Worm (Caenorhabditis elegans) whole organism, L1 larva: ENCODE data around the gene C50B6.3.

Experiments
- C04F5.9 ChIP-seq: sonication (generic microtip); optimal IDR thresholded peaks from 2 replicates; lab custom pipeline; 2016; ENCODE audit warnings: missing genetic modification characterization, missing compliant biosample characterization
- C16A3.4 ChIP-seq: fragments of 150-350 bp; optimal IDR thresholded peaks from 2 replicates; lab custom pipeline; 2014; ENCODE audit warnings: missing biosample characterization, missing genetic modification characterization
- C34B4.2 ChIP-seq: sonication (generic microtip); optimal IDR thresholded peaks from 2 replicates; lab custom pipeline; 2017; ENCODE audit warnings: mild to moderate bottlenecking, missing genetic modification characterization, missing compliant biosample characterization
- F16B12.6 ChIP-seq: fragments of 150-350 bp; optimal IDR thresholded peaks from 2 replicates; lab custom pipeline; 2014; ENCODE audit warnings: missing biosample characterization, missing genetic modification characterization
- aha-1 ChIP-seq: fragments of 150-350 bp; optimal IDR thresholded peaks from 2 replicates; lab custom pipeline; 2014; ENCODE audit warnings: missing biosample characterization, missing genetic modification characterization
- blmp-1 ChIP-seq: fragments of 150-350 bp; optimal IDR thresholded peaks from 2 replicates; lab custom pipeline; 2014; ENCODE audit warnings: missing biosample characterization, missing genetic modification characterization
- ceh-8 ChIP-seq: fragments of 200-800 bp; sonication (Bioruptor generic); optimal IDR thresholded peaks from 2 replicates; lab custom pipeline; 2018; ENCODE audit warnings: mild to moderate bottlenecking, missing genetic modification characterization, moderate library complexity, missing compliant biosample characterization
- ceh-88 ChIP-seq: fragments of 200-800 bp; sonication (Bioruptor generic); IDR thresholded peaks from 2 replicates; pipeline ENCODE4 v1.3.6; 2022; ENCODE audit warnings: missing genetic modification characterization, missing compliant biosample characterization
- ceh-90 ChIP-seq: sonication (generic microtip); optimal IDR thresholded peaks from 2 replicates; lab custom pipeline; 2016; ENCODE audit warnings: missing genetic modification characterization, missing compliant biosample characterization
- ces-1 ChIP-seq: fragments of 150-350 bp; optimal IDR thresholded peaks from 2 replicates; lab custom pipeline; 2014; ENCODE audit warnings: missing biosample characterization, missing genetic modification reagents, missing genetic modification characterization
- dpl-1 ChIP-seq, 3 experiments: fragments of 150-350 bp in 2 of 3; sonication (generic microtip) in 1 of 3; optimal IDR thresholded peaks; 2 replicates each; lab custom pipeline; 2014 to 2017; ENCODE audit warnings: missing biosample characterization in 3 of 3, missing genetic modification characterization in 3 of 3, missing genetic modification reagents in 3 of 3
- efl-1 ChIP-seq, 4 experiments: fragments of 150-350 bp; optimal IDR thresholded peaks in 3 of 4; peaks in 1 of 4; 1 replicate in 1 of 4; 2 replicates in 3 of 4; lab custom pipeline; 2014; ENCODE audit warnings: missing biosample characterization in 2 of 4, missing genetic modification characterization in 2 of 4, missing genetic modification reagents in 2 of 4
- efl-3 ChIP-seq: fragments of 200-800 bp; sonication (Bioruptor generic); optimal IDR thresholded peaks from 2 replicates; lab custom pipeline; 2018; ENCODE audit warnings: mild to moderate bottlenecking, missing genetic modification characterization, missing compliant biosample characterization
- egl-27 ChIP-seq, 2 experiments: fragments of 150-350 bp in 1 of 2; sonication (generic microtip); optimal IDR thresholded peaks; 3 replicates each; lab custom pipeline; 2017 to 2018; ENCODE audit warnings: missing biosample characterization in 2 of 2, missing genetic modification characterization in 2 of 2, missing genetic modification reagents in 2 of 2
- elt-2 ChIP-seq: sonication (generic microtip); optimal IDR thresholded peaks from 2 replicates; lab custom pipeline; 2016; ENCODE audit warnings: missing genetic modification characterization, mild to moderate bottlenecking, inconsistent platforms, missing compliant biosample characterization, missing genetic modification reagents
- elt-3 ChIP-seq, 6 experiments: fragments of 150-350 bp in 1 of 6; sonication (generic microtip); optimal IDR thresholded peaks; 2 replicates each; lab custom pipeline; 2017 to 2018; ENCODE audit warnings: missing biosample characterization in 6 of 6, missing genetic modification characterization in 6 of 6, inconsistent platforms in 1 of 6
- fkh-4 ChIP-seq: sonication (generic microtip); optimal IDR thresholded peaks from 2 replicates; lab custom pipeline; 2016; ENCODE audit warnings: missing compliant biosample characterization, missing genetic modification characterization, borderline replicate concordance
- grh-1 ChIP-seq: fragments of 200-800 bp; sonication (Bioruptor generic); IDR thresholded peaks from 2 replicates; pipeline ENCODE4 v1.3.6; 2022; ENCODE audit warnings: missing genetic modification reagents, missing genetic modification characterization, missing compliant biosample characterization
- hlh-17 ChIP-seq: fragments of 200-800 bp; sonication (Bioruptor generic); optimal IDR thresholded peaks from 2 replicates; lab custom pipeline; 2018; ENCODE audit warnings: missing genetic modification characterization, mild to moderate bottlenecking, missing compliant biosample characterization, moderate library complexity, borderline replicate concordance
- jun-1 ChIP-seq: fragments of 150-350 bp; optimal IDR thresholded peaks from 2 replicates; lab custom pipeline; 2014; ENCODE audit warnings: missing biosample characterization, missing genetic modification reagents, missing genetic modification characterization
- lin-14 ChIP-seq: fragments of 200-800 bp; sonication (Bioruptor generic); optimal IDR thresholded peaks from 2 replicates; lab custom pipeline; 2018; ENCODE audit warnings: mild to moderate bottlenecking, missing genetic modification characterization, moderate library complexity, missing compliant biosample characterization
- lin-39 ChIP-seq: fragments of 150-350 bp; optimal IDR thresholded peaks from 2 replicates; lab custom pipeline; 2014; ENCODE audit warnings: missing biosample characterization, missing genetic modification reagents, missing genetic modification characterization
- lsy-2 ChIP-seq, 2 experiments: fragments of 150-350 bp; optimal IDR thresholded peaks; 2 replicates each; lab custom pipeline; 2014; ENCODE audit warnings: missing biosample characterization in 2 of 2, missing genetic modification characterization in 2 of 2
- mef-2 ChIP-seq: fragments of 150-350 bp; optimal IDR thresholded peaks from 2 replicates; lab custom pipeline; 2014; ENCODE audit warnings: missing biosample characterization, missing genetic modification characterization
- mep-1 ChIP-seq: fragments of 150-350 bp; optimal IDR thresholded peaks from 2 replicates; lab custom pipeline; 2014; ENCODE audit warnings: missing biosample characterization, missing genetic modification characterization
- nhr-11 ChIP-seq: fragments of 150-350 bp; optimal IDR thresholded peaks from 2 replicates; lab custom pipeline; 2014; ENCODE audit warnings: missing biosample characterization, missing genetic modification characterization
- nhr-19 ChIP-seq: fragments of 200-800 bp; sonication (Bioruptor generic); conservative IDR thresholded peaks from 2 replicates; pipeline ENCODE4 v1.3.6; 2022; ENCODE audit warnings: missing genetic modification characterization, missing compliant biosample characterization
- nhr-20 ChIP-seq: sonication (generic microtip); optimal IDR thresholded peaks from 2 replicates; lab custom pipeline; 2016; ENCODE audit warnings: mild to moderate bottlenecking, missing genetic modification characterization, missing compliant biosample characterization
- nhr-237 ChIP-seq: fragments of 150-350 bp; optimal IDR thresholded peaks from 2 replicates; lab custom pipeline; 2014; ENCODE audit warnings: missing biosample characterization, missing genetic modification characterization
- nhr-76 ChIP-seq: sonication (generic microtip); optimal IDR thresholded peaks from 2 replicates; lab custom pipeline; 2017; ENCODE audit warnings: missing biosample characterization, missing genetic modification characterization
- nhr-84 ChIP-seq: sonication (generic microtip); optimal IDR thresholded peaks from 2 replicates; lab custom pipeline; 2017; ENCODE audit warnings: missing biosample characterization, missing genetic modification characterization
- nhr-85 ChIP-seq: sonication (generic microtip); peaks from one replicate; lab custom pipeline; 2016; ENCODE audit warnings: missing genetic modification characterization, inconsistent platforms, missing compliant biosample characterization
- nhr-90 ChIP-seq: sonication (generic microtip); optimal IDR thresholded peaks from 2 replicates; lab custom pipeline; 2016; ENCODE audit warnings: mild to moderate bottlenecking, missing genetic modification characterization, missing compliant biosample characterization; ENCODE audit not compliant: poor library complexity
- pag-3 ChIP-seq: sonication (generic microtip); optimal IDR thresholded peaks from 2 replicates; lab custom pipeline; 2017; ENCODE audit warnings: missing genetic modification characterization, mild to moderate bottlenecking, missing compliant biosample characterization, antibody characterized with exemption, borderline replicate concordance; ENCODE audit not compliant: insufficient read depth
- pax-3 ChIP-seq: fragments of 200-800 bp; sonication (Bioruptor generic); optimal IDR thresholded peaks from 2 replicates; lab custom pipeline; 2018; ENCODE audit warnings: mild to moderate bottlenecking, missing genetic modification characterization, moderate library complexity, missing compliant biosample characterization
- pqm-1 ChIP-seq: sonication (generic microtip); optimal IDR thresholded peaks from 3 replicates; lab custom pipeline; 2017; ENCODE audit warnings: missing biosample characterization, missing genetic modification characterization
- rnt-1 ChIP-seq: sonication (generic microtip); optimal IDR thresholded peaks from 2 replicates; lab custom pipeline; 2016; ENCODE audit warnings: mild to moderate bottlenecking, missing genetic modification characterization, moderate library complexity, missing compliant biosample characterization
- skn-1 ChIP-seq: fragments of 150-350 bp; optimal IDR thresholded peaks from 2 replicates; lab custom pipeline; 2014; ENCODE audit warnings: missing biosample characterization, missing genetic modification characterization
- snu-23 ChIP-seq: sonication (generic microtip); optimal IDR thresholded peaks from 2 replicates; lab custom pipeline; 2016; ENCODE audit warnings: missing genetic modification characterization, missing compliant biosample characterization
- sox-4 ChIP-seq: sonication (generic microtip); optimal IDR thresholded peaks from 2 replicates; lab custom pipeline; 2016; ENCODE audit warnings: missing genetic modification characterization, missing compliant biosample characterization
- sptf-1 ChIP-seq: fragments of 150-350 bp; optimal IDR thresholded peaks from 2 replicates; lab custom pipeline; 2014; ENCODE audit warnings: missing biosample characterization, missing genetic modification characterization
- sup-37 ChIP-seq: fragments of 200-800 bp; sonication (Bioruptor generic); optimal IDR thresholded peaks from 2 replicates; lab custom pipeline; 2018; ENCODE audit warnings: mild to moderate bottlenecking, missing genetic modification characterization, missing compliant biosample characterization
- swsn-7 ChIP-seq: sonication (generic microtip); optimal IDR thresholded peaks from 2 replicates; lab custom pipeline; 2016; ENCODE audit warnings: missing genetic modification characterization, missing compliant biosample characterization
- tbx-2 ChIP-seq: sonication (generic microtip); optimal IDR thresholded peaks from 2 replicates; lab custom pipeline; 2016; ENCODE audit warnings: missing genetic modification characterization, missing compliant biosample characterization
- unc-130 ChIP-seq: fragments of 150-350 bp; optimal IDR thresholded peaks from 2 replicates; lab custom pipeline; 2017; ENCODE audit warnings: missing biosample characterization, missing genetic modification characterization, inconsistent platforms
- unc-30 ChIP-seq: sonication (generic microtip); optimal IDR thresholded peaks from 2 replicates; lab custom pipeline; 2017; ENCODE audit warnings: missing biosample characterization, missing genetic modification characterization
- unc-62 ChIP-seq: fragments of 150-350 bp; optimal IDR thresholded peaks from 2 replicates; lab custom pipeline; 2014; ENCODE audit warnings: missing biosample characterization, missing genetic modification reagents, missing genetic modification characterization
- unc-86 ChIP-seq: sonication (generic microtip); optimal IDR thresholded peaks from 2 replicates; lab custom pipeline; 2016; ENCODE audit warnings: missing genetic modification characterization, missing compliant biosample characterization
- xbp-1 ChIP-seq: sonication (generic microtip); optimal IDR thresholded peaks from 2 replicates; lab custom pipeline; 2016; ENCODE audit warnings: missing genetic modification characterization, missing compliant biosample characterization
- ztf-11 ChIP-seq, 2 experiments: sonication (generic microtip); optimal IDR thresholded peaks; 2 replicates each; lab custom pipeline; 2016 to 2017; ENCODE audit warnings: missing genetic modification characterization in 2 of 2, missing biosample characterization in 1 of 2, missing compliant biosample characterization in 1 of 2
- ztf-4 ChIP-seq: fragments of 150-350 bp; optimal IDR thresholded peaks from 2 replicates; lab custom pipeline; 2014; ENCODE audit warnings: missing biosample characterization, missing genetic modification characterization

C50B6.3 gene

ce11 chrV:13333386-13334180, 20.2 kb downstream of the C50B6.3 start, which contains the start of gene nhr-168:
Gene nhr-168, minus strand, starts transcription at chrV:13333871.
- TF ChIP-seq hlh-17 (GFP tag; lab: Kevin White, UChicago) (no peak), swsn-7 (no peak), jun-1 (tag; lab: Kevin White, UChicago) (no peak), unc-130 (tag; lab: Kevin White, UChicago) (no peak), tbx-2 (tag; lab: Kevin White, UChicago) (no peak), pax-3 (tag; lab: Kevin White, UChicago) (peak; percentile 39), ceh-90 (tag; lab: Kevin White, UChicago) (no peak), unc-30 (tag; lab: Kevin White, UChicago) (no peak), dpl-1 (GFP tag; optimal IDR thresholded peaks at IDR 0.05; lab: Kevin White, UChicago) (no peak), ztf-4 (tag; lab: Kevin White, UChicago) (no peak), elt-3 (tag; optimal IDR thresholded peaks at IDR 0.05; lab: Kevin White, UChicago) (no peak), grh-1 (GFP tag; lab: Robert Waterston, UW) (peak; percentile 41), nhr-76 (no peak), sptf-1 (tag; lab: Kevin White, UChicago) (no peak), nhr-237 (tag; lab: Kevin White, UChicago) (no peak), C34B4.2 (tag; lab: Kevin White, UChicago) (no peak), ztf-11 (tag; optimal IDR thresholded peaks at IDR 0.05; lab: Kevin White, UChicago) (no peak), xbp-1 (tag; lab: Kevin White, UChicago) (no peak), skn-1 (tag; lab: Kevin White, UChicago) (no peak), fkh-4 (tag; lab: Kevin White, UChicago) (no peak), rnt-1 (tag; lab: Kevin White, UChicago) (peak; percentile 12), mef-2 (tag; lab: Kevin White, UChicago) (no peak), unc-62 (no peak), pag-3 (tag; lab: Kevin White, UChicago) (no peak), nhr-20 (tag; lab: Kevin White, UChicago) (peak; percentile 5), aha-1 (tag; lab: Kevin White, UChicago) (no peak), nhr-11 (no peak), ces-1 (no peak), sup-37 (GFP tag; lab: Kevin White, UChicago) (no peak), efl-3 (GFP tag; lab: Kevin White, UChicago) (no peak), efl-1 (optimal IDR thresholded peaks at IDR 0.05; lab: Kevin White, UChicago) (no peak), efl-1 (GFP tag; optimal IDR thresholded peaks at IDR 0.05 in 1 of 2; lab: Kevin White, UChicago) (no peak), mep-1 (tag; lab: Kevin White, UChicago) (no peak), ceh-8 (GFP tag; lab: Kevin White, UChicago) (no peak), nhr-85 (tag; lab: Kevin White, UChicago) (peak; percentile 88), lsy-2 (tag; optimal IDR thresholded peaks at IDR 0.05; lab: Kevin White, UChicago) (no peak), nhr-84 (tag; lab: Kevin White, UChicago) (no peak), unc-86 (tag; lab: Kevin White, UChicago) (no peak), pqm-1 (tag; lab: Kevin White, UChicago) (no peak), ceh-88 (no peak), C04F5.9 (tag; lab: Kevin White, UChicago) (no peak), elt-2 (peak; percentile 72), F16B12.6 (tag; lab: Kevin White, UChicago) (no peak), egl-27 (tag; optimal IDR thresholded peaks at IDR 0.05; lab: Kevin White, UChicago) (no peak), blmp-1 (tag; lab: Kevin White, UChicago) (peak; percentile 38), snu-23 (GFP tag; lab: Kevin White, UChicago) (no peak), nhr-90 (tag; lab: Kevin White, UChicago) (no peak), nhr-19 (GFP tag; lab: Robert Waterston, UW) (no peak), lin-14 (peak; percentile 68), C16A3.4 (tag; lab: Kevin White, UChicago) (no peak), sox-4 (no peak), lin-39 (tag; lab: Kevin White, UChicago) (no peak)
- TF ChIP-seq, all 84 proteins: peak for 8
